Fruit fly (Drosophila melanogaster): ENCODE data around the gene brv2.

The brv2 gene

dm6 chr3L:17374956-17375621 is 30.6 kb upstream of the brv2 start (continued):
- TF ChIP-seq CG8388 (GFP tag; optimal IDR thresholded peaks at IDR 0.05): peak; percentile 5
- TF ChIP-seq nmo (GFP tag; optimal IDR thresholded peaks at IDR 0.05): peak; percentile 15
- peak; percentile 41; the same call in 2 of the 3 replicates for TF ChIP-seq row (GFP tag; IDR thresholded peaks at IDR 0.05)
- no peak for TF ChIP-seq zfh2 (GFP tag; optimal IDR thresholded peaks at IDR 0.05)
- TF ChIP-seq CG17328 (GFP tag; IDR thresholded peaks at IDR 0.05): no peak
- TF ChIP-seq CG14965 (GFP tag; optimal IDR thresholded peaks at IDR 0.05; ENCODE audit: borderline replicate concordance): no peak
- TF ChIP-seq crol (GFP tag; IDR thresholded peaks at IDR 0.05): peak; percentile 49
- peak; percentile 66 for TF ChIP-seq D19A (tag; optimal IDR thresholded peaks at IDR 0.05)

- TF ChIP-seq Nf-YA (GFP tag; IDR thresholded peaks at IDR 0.05) (no peak), gsb-n (tag; optimal IDR thresholded peaks at IDR 0.05) (peak; percentile 51), CG11398 (GFP tag; optimal IDR thresholded peaks at IDR 0.05) (no peak), Fer1 (GFP tag; optimal IDR thresholded peaks at IDR 0.05) (no peak), CG15514 (GFP tag; optimal IDR thresholded peaks at IDR 0.05) (no peak), dpn (GFP tag; optimal IDR thresholded peaks at IDR 0.05) (no peak), crol (GFP tag; IDR thresholded peaks at IDR 0.05) (peak; percentile 77), nom (GFP tag; optimal IDR thresholded peaks at IDR 0.05) (no peak), gcm (GFP tag; optimal IDR thresholded peaks at IDR 0.05) (peak; percentile 61), Nf-YB (GFP tag; optimal IDR thresholded peaks at IDR 0.05) (peak; percentile 41), Hand (GFP tag; optimal IDR thresholded peaks at IDR 0.05) (no peak), Mrtf (GFP tag; IDR thresholded peaks at IDR 0.05) (no peak), CG17359 (tag; optimal IDR thresholded peaks at IDR 0.05) (no peak), Dp (GFP tag; optimal IDR thresholded peaks at IDR 0.05) (no peak), CG3847 (GFP tag; IDR thresholded peaks at IDR 0.05) (no peak), Sox102F (GFP tag; optimal IDR thresholded peaks at IDR 0.05) (no peak), tx (GFP tag; optimal IDR thresholded peaks at IDR 0.05) (no peak), ERR (GFP tag; optimal IDR thresholded peaks at IDR 0.05) (no peak), Deaf1 (tag; optimal IDR thresholded peaks at IDR 0.05) (no peak), CG1832 (GFP tag; optimal IDR thresholded peaks at IDR 0.05) (peak; percentile 68), Dref (GFP tag; IDR thresholded peaks at IDR 0.05) (no peak), CG2875 (GFP tag; optimal IDR thresholded peaks at IDR 0.05) (no peak), tna (GFP tag; IDR thresholded peaks at IDR 0.05; ENCODE audit: partially characterized antibody) (no peak), zen (tag; optimal IDR thresholded peaks at IDR 0.05) (peak; percentile 69), CG13296 (GFP tag; optimal IDR thresholded peaks at IDR 0.05) (no peak), sd (tag; optimal IDR thresholded peaks at IDR 0.05) (peak; percentile 28), repo (GFP tag; optimal IDR thresholded peaks at IDR 0.05) (no peak), CG11723 (GFP tag; optimal IDR thresholded peaks at IDR 0.05) (no peak), pum (GFP tag; optimal IDR thresholded peaks at IDR 0.05) (no peak), fd96Cb (tag; optimal IDR thresholded peaks at IDR 0.05) (no peak), fru (optimal IDR thresholded peaks at IDR 0.05) (no peak), nerfin-2 (GFP tag; IDR thresholded peaks at IDR 0.05; ENCODE audit: partially characterized antibody) (no peak), CG4707 (GFP tag; optimal IDR thresholded peaks at IDR 0.05) (no peak), CG11456 (GFP tag; IDR thresholded peaks at IDR 0.05) (no peak), tll (GFP tag; optimal IDR thresholded peaks at IDR 0.05) (no peak), vnd (GFP tag; IDR thresholded peaks at IDR 0.05; ENCODE audit: partially characterized antibody) (no peak), CG15696 (tag; optimal IDR thresholded peaks at IDR 0.05) (no peak), Atf-2 (GFP tag; optimal IDR thresholded peaks at IDR 0.05) (no peak), nmo (GFP tag; optimal IDR thresholded peaks at IDR 0.05) (no peak), CG14441 (GFP tag; IDR thresholded peaks at IDR 0.05) (no peak), Med (GFP tag) (no peak), CG10654 (GFP tag; optimal IDR thresholded peaks at IDR 0.05) (no peak)
These were observed 22.4 kb upstream of the brv2 start for dm6 chr3L:17366936-17367335.
